Worm (Caenorhabditis elegans) whole organism, L3 larva: Measurements from ENCODE around the gene T22B2.3.

Experiments
- ZK546.5 ChIP-seq: sonication (generic microtip); optimal IDR thresholded peaks from 2 replicates; lab custom pipeline; 2017; ENCODE audit warnings: missing biosample characterization, missing genetic modification characterization
- ceh-16 ChIP-seq: sonication (generic microtip); optimal IDR thresholded peaks from 2 replicates; lab custom pipeline; 2017; ENCODE audit warnings: missing biosample characterization, missing genetic modification characterization
- ceh-82 ChIP-seq: fragments of 150-350 bp; optimal IDR thresholded peaks from 2 replicates; lab custom pipeline; 2014; ENCODE audit warnings: missing biosample characterization, missing genetic modification characterization
- nhr-67 ChIP-seq: fragments of 150-350 bp; optimal IDR thresholded peaks from 2 replicates; lab custom pipeline; 2014; ENCODE audit warnings: missing biosample characterization, missing genetic modification characterization
- pqm-1 ChIP-seq: fragments of 150-350 bp; optimal IDR thresholded peaks from 2 replicates; lab custom pipeline; 2017; ENCODE audit warnings: missing biosample characterization, missing genetic modification characterization, inconsistent platforms
- zag-1 ChIP-seq: fragments of 150-350 bp; optimal IDR thresholded peaks from 2 replicates; lab custom pipeline; 2014; ENCODE audit warnings: missing biosample characterization, missing genetic modification characterization

DNA sequence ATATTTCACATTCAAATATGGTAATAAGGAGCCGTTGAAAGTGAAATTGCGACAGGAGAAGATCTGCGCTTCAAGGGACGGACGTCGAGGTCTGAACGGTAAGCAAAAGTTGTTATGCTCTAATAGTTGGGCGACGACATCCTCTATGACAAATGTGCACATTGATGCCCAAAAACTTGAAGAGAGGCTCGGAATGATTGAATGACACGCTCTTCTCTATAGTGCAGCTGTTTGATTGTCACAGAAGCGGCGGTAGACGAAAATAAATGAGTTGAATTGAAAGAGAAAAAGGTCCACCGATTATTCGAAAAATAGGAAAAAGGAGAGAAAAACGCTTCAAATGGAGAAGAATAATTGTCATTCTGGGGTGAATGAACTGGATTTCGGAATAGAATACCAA, 42.1 kb downstream of the T22B2.3 start:
- no peak for TF ChIP-seq nhr-67 (tag; lab: Kevin White, UChicago)
- no peak for TF ChIP-seq ceh-82 (tag; lab: Kevin White, UChicago)
- no peak for TF ChIP-seq pqm-1 (tag; lab: Kevin White, UChicago)
- TF ChIP-seq ZK546.5 (tag; lab: Kevin White, UChicago): no peak
- TF ChIP-seq zag-1 (tag; lab: Kevin White, UChicago): no peak
- no peak for TF ChIP-seq ceh-16 (tag; lab: Kevin White, UChicago)
